Worm (Caenorhabditis elegans): ENCODE results near the gene srt-69.

The srt-69 gene

ce11 chrV:5265581-5265980 is at the start of gene srt-69, which contains the start of gene B0238.12:
TSS of gene srt-69 (minus strand) at chrV:5265681.
TSS of gene B0238.12 (plus strand) at chrV:5265844.
- TF ChIP-seq B0019.2 (GFP tag; conservative IDR thresholded peaks at IDR 0.05) (no peak), zim-3 (tag; optimal IDR thresholded peaks at IDR 0.05) (no peak), pha-4 (tag; optimal IDR thresholded peaks at IDR 0.05) (no peak), attf-5 (GFP tag; optimal IDR thresholded peaks at IDR 0.05) (no peak), F55B11.4 (tag; optimal IDR thresholded peaks at IDR 0.05; ENCODE audit: borderline replicate concordance, insufficient read depth) (no peak)

DNA sequence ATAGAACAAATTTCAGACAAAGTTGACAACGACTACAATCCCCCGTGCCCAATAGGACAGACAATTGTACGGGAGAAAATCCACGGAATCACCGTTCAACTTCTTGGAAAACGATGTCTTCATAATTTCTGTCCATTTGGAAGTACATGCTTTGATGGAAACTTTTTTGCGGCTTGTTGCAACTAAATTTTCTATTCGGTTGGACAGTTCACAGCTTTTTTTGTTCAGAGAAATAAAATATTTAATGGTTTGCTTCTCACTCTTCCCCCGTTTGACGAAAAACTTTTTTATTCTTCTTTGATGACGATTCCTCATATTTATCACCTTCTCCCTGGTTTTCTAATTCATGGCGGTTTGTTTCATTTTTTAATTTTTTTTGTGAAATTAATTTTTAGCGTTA is 48.6 kb upstream of the srt-69 start, which contains the start of gene C10G8.2:
Gene C10G8.2 (plus strand): TSS at position 301 of the 400 bp plus-strand sequence.
- no peak for TF ChIP-seq F37B4.10 (GFP tag; IDR thresholded peaks at IDR 0.05)

ce11 chrV:5312453-5312852 is 47.0 kb upstream of the srt-69 start, which contains the start of gene C10G8.3:
TSS of gene C10G8.3 (plus strand) at chrV:5312753.
- TF ChIP-seq madf-3 (GFP tag; IDR thresholded peaks at IDR 0.05) (no peak), dpl-1 (GFP tag; optimal IDR thresholded peaks at IDR 0.05) (no peak), tbx-9 (tag; optimal IDR thresholded peaks at IDR 0.05; ENCODE audit: borderline replicate concordance) (no peak), lin-26 (GFP tag; IDR thresholded peaks at IDR 0.05) (no peak), mel-28 (tag; optimal IDR thresholded peaks at IDR 0.05; ENCODE audit: borderline replicate concordance) (no peak), nhr-90 (tag; optimal IDR thresholded peaks at IDR 0.05) (no peak), repo-1 (tag; optimal IDR thresholded peaks at IDR 0.05) (no peak), ets-4 (GFP tag; optimal IDR thresholded peaks at IDR 0.05) (no peak), ztf-22 (GFP tag; optimal IDR thresholded peaks at IDR 0.05) (no peak), attf-3 (GFP tag; conservative IDR thresholded peaks at IDR 0.05) (no peak), hmg-1.2 (GFP tag; IDR thresholded peaks at IDR 0.05) (no peak), unc-130 (GFP tag; optimal IDR thresholded peaks at IDR 0.05) (no peak), ztf-25 (GFP tag; IDR thresholded peaks at IDR 0.05) (no peak), F57A8.1 (GFP tag; optimal IDR thresholded peaks at IDR 0.05) (no peak), nhr-27 (tag; optimal IDR thresholded peaks at IDR 0.05) (no peak)

DNA sequence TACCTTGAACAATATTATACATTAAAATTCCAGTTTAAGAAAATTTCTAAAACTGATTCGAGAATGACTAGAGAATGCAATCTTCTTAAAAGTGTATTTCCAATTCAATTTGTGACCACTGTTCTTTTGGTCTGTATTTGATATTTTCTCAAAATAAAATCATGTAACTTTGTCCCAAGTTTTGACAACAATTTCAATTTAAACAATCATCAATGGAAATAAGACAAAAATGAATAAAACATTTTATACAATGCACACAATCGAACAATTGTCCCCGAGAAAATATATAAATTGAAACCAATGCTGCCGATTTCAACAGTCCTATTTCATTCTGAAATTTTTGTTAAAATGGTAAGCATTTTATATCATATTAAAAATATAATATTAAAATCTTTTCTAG is 46.2 kb upstream of the srt-69 start, which contains the start of gene C10G8.4:
Gene C10G8.4 (plus strand): TSS at position 301 of the 400 bp plus-strand sequence.
- no peak for TF ChIP-seq nhr-80 (tag; optimal IDR thresholded peaks at IDR 0.05)

DNA sequence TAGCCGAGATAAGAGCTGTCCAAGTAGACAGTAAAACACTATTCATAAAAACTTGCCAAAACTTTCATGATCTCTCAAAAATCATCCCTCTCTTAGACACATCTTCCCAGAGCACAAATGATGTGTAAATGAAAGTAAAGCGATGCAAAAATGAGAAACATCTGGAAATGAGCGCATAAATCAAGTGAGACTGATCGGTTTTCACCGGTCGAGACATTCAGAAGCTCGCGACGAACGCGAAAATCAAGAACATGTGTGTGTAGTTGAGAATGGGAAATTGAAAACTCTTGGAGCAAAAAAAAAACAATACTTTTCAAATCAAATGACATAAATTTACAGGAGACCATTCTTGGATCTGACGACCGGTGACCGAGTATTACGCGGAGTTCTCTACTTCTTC is 38.9 kb upstream of the srt-69 start:
- TF ChIP-seq snpc-1.3 (tag; optimal IDR thresholded peaks at IDR 0.05; ENCODE audit: insufficient read depth) = no peak
- no peak for TF ChIP-seq egrh-3 (GFP tag; IDR thresholded peaks at IDR 0.05)
- TF ChIP-seq D2030.7 (GFP tag; IDR thresholded peaks at IDR 0.05) = no peak
- TF ChIP-seq F57C9.4 (tag; optimal IDR thresholded peaks at IDR 0.05) = no peak
- no peak for TF ChIP-seq F39B2.1 (GFP tag; IDR thresholded peaks at IDR 0.05)
- TF ChIP-seq ceh-27 (GFP tag; optimal IDR thresholded peaks at IDR 0.05) = no peak
- no peak for TF ChIP-seq zim-3 (tag; optimal IDR thresholded peaks at IDR 0.05)

DNA sequence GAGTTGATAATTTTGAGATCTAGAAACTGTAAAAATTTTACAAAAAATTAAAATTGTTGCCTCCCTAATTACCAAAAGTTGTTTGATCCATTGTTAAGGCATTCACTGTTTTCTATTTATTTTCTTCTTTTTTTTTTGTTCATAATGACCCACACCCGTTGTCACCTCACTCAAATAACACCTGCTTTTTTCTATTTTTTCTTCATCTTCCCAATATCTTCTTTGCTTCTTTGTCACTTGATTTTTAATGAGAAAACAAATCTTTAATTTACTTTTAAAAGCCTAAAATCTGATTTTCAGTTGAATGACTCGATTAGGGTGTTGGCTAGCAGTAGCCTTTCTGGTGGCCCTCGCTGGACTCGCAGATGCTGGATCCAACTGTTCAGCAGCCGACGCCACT is 37.9 kb upstream of the srt-69 start, which contains the start of gene ncx-2:
Gene ncx-2 (plus strand): TSS at position 301 of the 400 bp plus-strand sequence.
- TF ChIP-seq madf-6 (GFP tag; IDR thresholded peaks at IDR 0.05) (no peak), C06A6.2 (GFP tag; conservative IDR thresholded peaks at IDR 0.05) (no peak), atf-7 (tag; optimal IDR thresholded peaks at IDR 0.05) (no peak), hsf-1 (GFP tag; IDR thresholded peaks at IDR 0.05) (no peak), tlf-1 (GFP tag; optimal IDR thresholded peaks at IDR 0.05) (no peak), K11D2.4 (GFP tag; IDR thresholded peaks at IDR 0.05) (no peak), egrh-3 (GFP tag; IDR thresholded peaks at IDR 0.05) (no peak), efl-1 (GFP tag; optimal IDR thresholded peaks at IDR 0.05) (no peak), mxl-1 (tag; optimal IDR thresholded peaks at IDR 0.05) (no peak)

All from whole organism, young adult.